Worm (Caenorhabditis elegans) whole organism, L4 larva: ENCODE measurements around the gene W09G12.10.

Experiments used
- F26F4.8 ChIP-seq: fragments of 200-800 bp; sonication (Bioruptor generic); conservative IDR thresholded peaks from 2 replicates; pipeline ENCODE4 v1.3.6; 2022; ENCODE audit warnings: missing genetic modification characterization, missing compliant biosample characterization
- T26A8.4 ChIP-seq: fragments of 200-800 bp; sonication (Bioruptor generic); IDR thresholded peaks from 2 replicates; pipeline ENCODE4 v1.3.6; 2022; ENCODE audit warnings: missing genetic modification characterization, missing compliant biosample characterization
- aha-1 ChIP-seq: fragments of 150-350 bp; peaks from one replicate; lab custom pipeline; 2014; ENCODE audit warnings: missing biosample characterization, missing genetic modification characterization
- ces-1 ChIP-seq: fragments of 150-350 bp; sonication (generic microtip); optimal IDR thresholded peaks from 4 replicates; lab custom pipeline; 2014; ENCODE audit warnings: missing biosample characterization, missing genetic modification reagents, missing genetic modification characterization
- daf-16 ChIP-seq, 3 experiments: sonication (generic microtip); optimal IDR thresholded peaks; 2 replicates each; lab custom pipeline; 2016 to 2017; ENCODE audit warnings: missing genetic modification characterization in 3 of 3, missing genetic modification reagents in 3 of 3, mild to moderate bottlenecking in 2 of 3, missing compliant biosample characterization in 2 of 3, missing biosample characterization in 1 of 3, moderate library complexity in 1 of 3
- daf-19 ChIP-seq: fragments of 200-800 bp; sonication (Bioruptor generic); conservative IDR thresholded peaks from 2 replicates; pipeline ENCODE4 v1.3.6; 2022; ENCODE audit warnings: missing genetic modification characterization, missing compliant biosample characterization
- dmd-6 ChIP-seq: fragments of 200-800 bp; sonication (Bioruptor generic); IDR thresholded peaks from 2 replicates; pipeline ENCODE4 v1.3.6; 2022; ENCODE audit warnings: missing genetic modification reagents, missing genetic modification characterization, missing compliant biosample characterization
- duxl-1 ChIP-seq: sonication (generic microtip); optimal IDR thresholded peaks from 2 replicates; lab custom pipeline; 2016; ENCODE audit warnings: mild to moderate bottlenecking, missing genetic modification characterization, moderate library complexity, missing compliant biosample characterization; ENCODE audit not compliant: poor library complexity
- dve-1 ChIP-seq: sonication (generic microtip); optimal IDR thresholded peaks from 2 replicates; lab custom pipeline; 2017; ENCODE audit warnings: antibody characterized with exemption, mild to moderate bottlenecking, missing genetic modification characterization, missing compliant biosample characterization; ENCODE audit not compliant: insufficient read depth
- hlh-11 ChIP-seq: fragments of 200-800 bp; sonication (Bioruptor generic); optimal IDR thresholded peaks from 2 replicates; lab custom pipeline; 2018; ENCODE audit warnings: mild to moderate bottlenecking, missing genetic modification characterization, missing compliant biosample characterization
- hlh-30 ChIP-seq: sonication (generic microtip); optimal IDR thresholded peaks from 2 replicates; lab custom pipeline; 2017; ENCODE audit warnings: antibody characterized with exemption, mild to moderate bottlenecking, missing genetic modification characterization, missing compliant biosample characterization; ENCODE audit not compliant: insufficient read depth
- lim-7 ChIP-seq: fragments of 200-800 bp; sonication (Bioruptor generic); IDR thresholded peaks from 2 replicates; pipeline ENCODE4 v1.3.6; 2022; ENCODE audit warnings: missing genetic modification characterization, missing compliant biosample characterization
- lin-1 ChIP-seq: fragments of 200-800 bp; sonication (Bioruptor generic); IDR thresholded peaks from 2 replicates; pipeline ENCODE4 v1.3.6; 2022; ENCODE audit warnings: missing genetic modification reagents, missing genetic modification characterization, missing compliant biosample characterization
- lin-15B ChIP-seq: fragments of 150-350 bp; sonication (generic microtip); optimal IDR thresholded peaks from 3 replicates; lab custom pipeline; 2014; ENCODE audit warnings: missing biosample characterization, missing genetic modification characterization
- lin-38 ChIP-seq: fragments of 200-800 bp; sonication (Bioruptor generic); IDR thresholded peaks from 2 replicates; pipeline ENCODE4 v1.3.6; 2022; ENCODE audit warnings: missing genetic modification reagents, missing genetic modification characterization, missing compliant biosample characterization
- lsy-2 ChIP-seq, 2 experiments: fragments of 150-350 bp in 1 of 2; sonication (generic microtip) in 1 of 2; optimal IDR thresholded peaks; 2 replicates each; lab custom pipeline; 2014 to 2017; ENCODE audit warnings: missing biosample characterization in 2 of 2, missing genetic modification characterization in 2 of 2
- mdl-1 ChIP-seq, 2 experiments: fragments of 150-350 bp in 1 of 2; sonication (generic microtip) in 1 of 2; optimal IDR thresholded peaks; 2 replicates each; lab custom pipeline; 2014 to 2017; ENCODE audit warnings: missing biosample characterization in 2 of 2, missing genetic modification characterization in 2 of 2
- mep-1 ChIP-seq: fragments of 150-350 bp; sonication (generic microtip); optimal IDR thresholded peaks from 3 replicates; lab custom pipeline; 2014; ENCODE audit warnings: missing biosample characterization, missing genetic modification characterization
- mes-2 ChIP-seq: sonication (generic microtip); optimal IDR thresholded peaks from 2 replicates; lab custom pipeline; 2016; ENCODE audit warnings: missing genotype, mild to moderate bottlenecking, missing genetic modification characterization, missing compliant biosample characterization; ENCODE audit not compliant: poor library complexity, severe bottlenecking
- nhr-10 ChIP-seq: fragments of 150-350 bp; optimal IDR thresholded peaks from 2 replicates; lab custom pipeline; 2014; ENCODE audit warnings: missing biosample characterization, missing genetic modification characterization
- nhr-11 ChIP-seq: fragments of 150-350 bp; optimal IDR thresholded peaks from 2 replicates; lab custom pipeline; 2014; ENCODE audit warnings: missing biosample characterization, missing genetic modification characterization
- nhr-28 ChIP-seq: fragments of 150-350 bp; optimal IDR thresholded peaks from 2 replicates; lab custom pipeline; 2014; ENCODE audit warnings: missing biosample characterization, missing genetic modification characterization
- nhr-42 ChIP-seq: fragments of 200-800 bp; sonication (Bioruptor generic); IDR thresholded peaks from 2 replicates; pipeline ENCODE4 v1.3.6; 2022; ENCODE audit warnings: missing genetic modification characterization, missing compliant biosample characterization
- nhr-6 ChIP-seq: fragments of 150-350 bp; optimal IDR thresholded peaks from 2 replicates; lab custom pipeline; 2014; ENCODE audit warnings: missing biosample characterization, missing genetic modification characterization
- nhr-76 ChIP-seq: fragments of 150-350 bp; optimal IDR thresholded peaks from 2 replicates; lab custom pipeline; 2014; ENCODE audit warnings: missing biosample characterization, missing genetic modification characterization
- nhr-77 ChIP-seq: fragments of 150-350 bp; optimal IDR thresholded peaks from 2 replicates; lab custom pipeline; 2014; ENCODE audit warnings: missing biosample characterization, missing genetic modification characterization
- pha-4 ChIP-seq, 2 experiments: fragments of 150-350 bp in 1 of 2; fragments of 200-800 bp in 1 of 2; sonication (Bioruptor generic) in 1 of 2; IDR thresholded peaks in 1 of 2; optimal IDR thresholded peaks in 1 of 2; 2 replicates each; pipeline versions ENCODE4 v1.3.6 to Lab custom; 2014 to 2022; ENCODE audit warnings: missing genetic modification characterization in 2 of 2, missing genetic modification reagents in 2 of 2, missing biosample characterization in 1 of 2, missing compliant biosample characterization in 1 of 2
- php-3 ChIP-seq: fragments of 200-800 bp; sonication (Bioruptor generic); IDR thresholded peaks from 2 replicates; pipeline ENCODE4 v1.3.6; 2022; ENCODE audit warnings: missing genetic modification reagents, missing genetic modification characterization, missing compliant biosample characterization
- pqm-1 ChIP-seq: sonication (generic microtip); optimal IDR thresholded peaks from 2 replicates; lab custom pipeline; 2017; ENCODE audit warnings: missing biosample characterization, missing genetic modification characterization
- rbr-2 ChIP-seq: sonication (generic microtip); optimal IDR thresholded peaks from 2 replicates; lab custom pipeline; 2016; ENCODE audit warnings: missing genotype, missing genetic modification characterization, missing compliant biosample characterization
- set-16 ChIP-seq: fragments of 200-800 bp; sonication (Bioruptor generic); IDR thresholded peaks from 2 replicates; pipeline ENCODE4 v1.3.6; 2022; ENCODE audit warnings: missing genetic modification reagents, missing genetic modification characterization, missing compliant biosample characterization
- unc-39 ChIP-seq: sonication (generic microtip); optimal IDR thresholded peaks from 2 replicates; lab custom pipeline; 2017; ENCODE audit warnings: missing biosample characterization, missing genetic modification characterization
- unc-62 ChIP-seq, 3 experiments: fragments of 150-350 bp in 1 of 3; sonication (generic microtip); optimal IDR thresholded peaks in 2 of 3; peaks in 1 of 3; 1 replicate in 1 of 3; 2 replicates in 2 of 3; lab custom pipeline; 2014 to 2017; ENCODE audit warnings: missing biosample characterization in 3 of 3, missing genetic modification characterization in 3 of 3, missing genetic modification reagents in 3 of 3, missing genotype in 1 of 3
- zip-2 ChIP-seq: fragments of 150-350 bp; optimal IDR thresholded peaks from 2 replicates; lab custom pipeline; 2014; ENCODE audit warnings: missing biosample characterization, missing genetic modification characterization
- ztf-7 ChIP-seq: fragments of 150-350 bp; optimal IDR thresholded peaks from 2 replicates; lab custom pipeline; 2014; ENCODE audit warnings: missing biosample characterization, missing genetic modification characterization

W09G12.10 gene

ce11 chrIV:1224781-1225180, 3.7 kb upstream of the W09G12.10 start:
- no peak for TF ChIP-seq dve-1
- TF ChIP-seq ztf-7 (tag; lab: Kevin White, UChicago) = no peak
- no peak for TF ChIP-seq pha-4 (GFP tag; IDR thresholded peaks at IDR 0.05; lab: Robert Waterston, UW)
- TF ChIP-seq pha-4 (tag; optimal IDR thresholded peaks at IDR 0.05; lab: Kevin White, UChicago) = no peak
- TF ChIP-seq nhr-76 (tag; lab: Kevin White, UChicago) = no peak
- no peak for TF ChIP-seq lin-38
- TF ChIP-seq aha-1 (tag; lab: Kevin White, UChicago) = peak; percentile 11
- TF ChIP-seq lin-1 (GFP tag; lab: Robert Waterston, UW) = no peak
- no peak for TF ChIP-seq lin-15B (tag; lab: Kevin White, UChicago)

- 0 out of 2 replicates have a peak, but pooled peaks have one; percentile 24 for TF ChIP-seq T26A8.4 (GFP tag; lab: Robert Waterston, UW)
- TF ChIP-seq, all 104 proteins: peak for 1; not testable (repeated sequence) for 103
These were observed 3.8 kb downstream of the W09G12.10 start for ce11 chrIV:1217265-1217664.

ce11 chrIV:1216290-1216689, 4.8 kb downstream of the W09G12.10 start, which contains the start of gene W09G12.9:
W09G12.9 (plus strand) TSS chrIV:1216590.
- TF ChIP-seq dmd-6 (peak; percentile 74), lsy-2 (tag; optimal IDR thresholded peaks at IDR 0.05; lab: Kevin White, UChicago) (no peak)

ce11 chrIV:1215536-1215935, 5.6 kb downstream of the W09G12.10 start:
- TF ChIP-seq daf-19 (GFP tag; lab: Robert Waterston, UW) (no peak), aha-1 (tag; lab: Kevin White, UChicago) (peak; percentile 93)

ce11 chrIV:1213192-1213591, 7.9 kb downstream of the W09G12.10 start:
- peak; percentile 30 for TF ChIP-seq mep-1 (tag; lab: Kevin White, UChicago)
- TF ChIP-seq mdl-1 (tag; optimal IDR thresholded peaks at IDR 0.05; lab: Kevin White, UChicago) = peak in 1 of 2 experiments; percentile 9
- peak; percentile 15 for TF ChIP-seq aha-1 (tag; lab: Kevin White, UChicago)
- TF ChIP-seq hlh-30 (tag; lab: Kevin White, UChicago) = peak; percentile 80
- no peak for TF ChIP-seq hlh-11 (tag; lab: Kevin White, UChicago)
- peak in 1 of 2 experiments; percentile 45 for TF ChIP-seq unc-62 (GFP tag; optimal IDR thresholded peaks at IDR 0.05 in 1 of 2; lab: Kevin White, UChicago)
- TF ChIP-seq unc-62 (tag; optimal IDR thresholded peaks at IDR 0.05; lab: Kevin White, UChicago) = no peak
- peak; percentile 6 for TF ChIP-seq nhr-11 (tag; lab: Kevin White, UChicago)
- TF ChIP-seq rbr-2 (tag; lab: Kevin White, UChicago) = peak; percentile 19
- TF ChIP-seq mes-2 (tag; lab: Kevin White, UChicago) = peak; percentile 25
- no peak for TF ChIP-seq F26F4.8 (GFP tag; lab: Robert Waterston, UW)
- no peak for TF ChIP-seq zip-2 (tag; lab: Kevin White, UChicago)

ce11 chrIV:1212357-1212756, 8.7 kb downstream of the W09G12.10 start:
- no peak for TF ChIP-seq nhr-77 (tag; lab: Kevin White, UChicago)
- TF ChIP-seq ces-1 (GFP tag; lab: Kevin White, UChicago) = peak; percentile 76

- TF ChIP-seq hlh-11 (tag; lab: Kevin White, UChicago) (peak; percentile 65), nhr-6 (tag; lab: Kevin White, UChicago) (no peak), set-16 (GFP tag; lab: Robert Waterston, UW) (peak; percentile 69), php-3 (peak; percentile 40; the same call in 1 of the 2 replicates), daf-16 (GFP tag; optimal IDR thresholded peaks at IDR 0.05; lab: Kevin White, UChicago) (no peak), daf-16 (tag; optimal IDR thresholded peaks at IDR 0.05; lab: Kevin White, UChicago) (peak; percentile 52), aha-1 (tag; lab: Kevin White, UChicago) (no peak), dmd-6 (peak; percentile 51), unc-39 (tag; lab: Kevin White, UChicago) (no peak), nhr-28 (tag; lab: Kevin White, UChicago) (peak; percentile 55), pqm-1 (peak; percentile 44), nhr-10 (tag; lab: Kevin White, UChicago) (no peak), hlh-30 (tag; lab: Kevin White, UChicago) (peak; percentile 16), lim-7 (GFP tag; lab: Robert Waterston, UW) (0 out of 2 replicates have a peak, but pooled peaks have one; percentile 41), duxl-1 (tag; lab: Kevin White, UChicago) (no peak), nhr-42 (GFP tag; lab: Robert Waterston, UW) (0 out of 2 replicates have a peak, but pooled peaks have one; percentile 24)
- TF ChIP-seq, all 104 proteins: peak for 10
These were observed 9.2 kb downstream of the W09G12.10 start for ce11 chrIV:1211902-1212301.
